Worm (Caenorhabditis elegans) whole organism, L1 larva: ENCODE results near the gene srd-36.

Experiments used
- C16A3.4 ChIP-seq: fragments of 150-350 bp; optimal IDR thresholded peaks from 2 replicates; lab custom pipeline; 2014; ENCODE audit warnings: missing biosample characterization, missing genetic modification characterization
- aha-1 ChIP-seq: fragments of 150-350 bp; optimal IDR thresholded peaks from 2 replicates; lab custom pipeline; 2014; ENCODE audit warnings: missing biosample characterization, missing genetic modification characterization
- alr-1 ChIP-seq: fragments of 200-800 bp; sonication (Bioruptor generic); optimal IDR thresholded peaks from 2 replicates; lab custom pipeline; 2018; ENCODE audit warnings: borderline replicate concordance, mild to moderate bottlenecking, missing genetic modification characterization, missing compliant biosample characterization
- ama-1 ChIP-seq: fragments of 150-350 bp; optimal IDR thresholded peaks from 2 replicates; lab custom pipeline; 2014
- ceh-63 ChIP-seq: fragments of 200-800 bp; sonication (Bioruptor generic); optimal IDR thresholded peaks from 2 replicates; lab custom pipeline; 2018; ENCODE audit warnings: mild to moderate bottlenecking, missing genetic modification characterization, missing compliant biosample characterization
- ceh-8 ChIP-seq: fragments of 200-800 bp; sonication (Bioruptor generic); optimal IDR thresholded peaks from 2 replicates; lab custom pipeline; 2018; ENCODE audit warnings: mild to moderate bottlenecking, missing genetic modification characterization, moderate library complexity, missing compliant biosample characterization
- ceh-82 ChIP-seq, 3 experiments: fragments of 150-350 bp in 1 of 3; sonication (generic microtip) in 2 of 3; optimal IDR thresholded peaks; 2 replicates each; lab custom pipeline; 2014 to 2017; ENCODE audit warnings: missing biosample characterization in 3 of 3, missing genetic modification characterization in 3 of 3
- dpl-1 ChIP-seq, 3 experiments: fragments of 150-350 bp in 2 of 3; sonication (generic microtip) in 1 of 3; optimal IDR thresholded peaks; 2 replicates each; lab custom pipeline; 2014 to 2017; ENCODE audit warnings: missing biosample characterization in 3 of 3, missing genetic modification characterization in 3 of 3, missing genetic modification reagents in 3 of 3
- efl-1 ChIP-seq, 4 experiments: fragments of 150-350 bp; optimal IDR thresholded peaks in 3 of 4; peaks in 1 of 4; 1 replicate in 1 of 4; 2 replicates in 3 of 4; lab custom pipeline; 2014; ENCODE audit warnings: missing biosample characterization in 2 of 4, missing genetic modification characterization in 2 of 4, missing genetic modification reagents in 2 of 4
- efl-3 ChIP-seq: fragments of 200-800 bp; sonication (Bioruptor generic); optimal IDR thresholded peaks from 2 replicates; lab custom pipeline; 2018; ENCODE audit warnings: mild to moderate bottlenecking, missing genetic modification characterization, missing compliant biosample characterization
- egl-13 ChIP-seq: sonication (generic microtip); optimal IDR thresholded peaks from 2 replicates; lab custom pipeline; 2016; ENCODE audit warnings: missing genotype, missing genetic modification reagents, missing genetic modification characterization, missing compliant biosample characterization
- egl-27 ChIP-seq, 2 experiments: fragments of 150-350 bp in 1 of 2; sonication (generic microtip); optimal IDR thresholded peaks; 3 replicates each; lab custom pipeline; 2017 to 2018; ENCODE audit warnings: missing biosample characterization in 2 of 2, missing genetic modification characterization in 2 of 2, missing genetic modification reagents in 2 of 2
- elt-3 ChIP-seq, 6 experiments: fragments of 150-350 bp in 1 of 6; sonication (generic microtip); optimal IDR thresholded peaks; 2 replicates each; lab custom pipeline; 2017 to 2018; ENCODE audit warnings: missing biosample characterization in 6 of 6, missing genetic modification characterization in 6 of 6, inconsistent platforms in 1 of 6
- fos-1 ChIP-seq: fragments of 150-350 bp; optimal IDR thresholded peaks from 2 replicates; lab custom pipeline; 2014; ENCODE audit warnings: missing biosample characterization, missing genetic modification characterization
- grh-1 ChIP-seq: fragments of 200-800 bp; sonication (Bioruptor generic); IDR thresholded peaks from 2 replicates; pipeline ENCODE4 v1.3.6; 2022; ENCODE audit warnings: missing genetic modification reagents, missing genetic modification characterization, missing compliant biosample characterization
- irx-1 ChIP-seq: sonication (generic microtip); optimal IDR thresholded peaks from 2 replicates; lab custom pipeline; 2016; ENCODE audit warnings: missing genetic modification characterization, missing compliant biosample characterization
- jun-1 ChIP-seq: fragments of 150-350 bp; optimal IDR thresholded peaks from 2 replicates; lab custom pipeline; 2014; ENCODE audit warnings: missing biosample characterization, missing genetic modification reagents, missing genetic modification characterization
- lin-13 ChIP-seq: fragments of 150-350 bp; optimal IDR thresholded peaks from 2 replicates; lab custom pipeline; 2014; ENCODE audit warnings: missing biosample characterization, missing genetic modification reagents, missing genetic modification characterization
- lsy-2 ChIP-seq, 2 experiments: fragments of 150-350 bp; optimal IDR thresholded peaks; 2 replicates each; lab custom pipeline; 2014; ENCODE audit warnings: missing biosample characterization in 2 of 2, missing genetic modification characterization in 2 of 2
- mdl-1 ChIP-seq, 2 experiments: fragments of 150-350 bp; optimal IDR thresholded peaks; 2 replicates each; lab custom pipeline; 2014 to 2017; ENCODE audit warnings: missing biosample characterization in 2 of 2, missing genetic modification characterization in 2 of 2, inconsistent platforms in 1 of 2
- nhr-11 ChIP-seq: fragments of 150-350 bp; optimal IDR thresholded peaks from 2 replicates; lab custom pipeline; 2014; ENCODE audit warnings: missing biosample characterization, missing genetic modification characterization
- nhr-12 ChIP-seq: sonication (generic microtip); optimal IDR thresholded peaks from 2 replicates; lab custom pipeline; 2017; ENCODE audit warnings: missing biosample characterization, missing genetic modification characterization
- nhr-237 ChIP-seq: fragments of 150-350 bp; optimal IDR thresholded peaks from 2 replicates; lab custom pipeline; 2014; ENCODE audit warnings: missing biosample characterization, missing genetic modification characterization
- nhr-47 ChIP-seq: sonication (generic microtip); optimal IDR thresholded peaks from 2 replicates; lab custom pipeline; 2016; ENCODE audit warnings: mild to moderate bottlenecking, missing genetic modification characterization, moderate library complexity, missing compliant biosample characterization
- nhr-71 ChIP-seq: sonication (generic microtip); optimal IDR thresholded peaks from 2 replicates; lab custom pipeline; 2016; ENCODE audit warnings: mild to moderate bottlenecking, missing genetic modification characterization, moderate library complexity, missing compliant biosample characterization
- nhr-77 ChIP-seq: fragments of 150-350 bp; optimal IDR thresholded peaks from 2 replicates; lab custom pipeline; 2014; ENCODE audit warnings: missing biosample characterization, missing genetic modification characterization
- nhr-85 ChIP-seq: sonication (generic microtip); peaks from one replicate; lab custom pipeline; 2016; ENCODE audit warnings: missing genetic modification characterization, inconsistent platforms, missing compliant biosample characterization
- nhr-90 ChIP-seq: sonication (generic microtip); optimal IDR thresholded peaks from 2 replicates; lab custom pipeline; 2016; ENCODE audit warnings: mild to moderate bottlenecking, missing genetic modification characterization, missing compliant biosample characterization; ENCODE audit not compliant: poor library complexity
- pag-3 ChIP-seq: sonication (generic microtip); optimal IDR thresholded peaks from 2 replicates; lab custom pipeline; 2017; ENCODE audit warnings: missing genetic modification characterization, mild to moderate bottlenecking, missing compliant biosample characterization, antibody characterized with exemption, borderline replicate concordance; ENCODE audit not compliant: insufficient read depth
- pax-3 ChIP-seq: fragments of 200-800 bp; sonication (Bioruptor generic); optimal IDR thresholded peaks from 2 replicates; lab custom pipeline; 2018; ENCODE audit warnings: mild to moderate bottlenecking, missing genetic modification characterization, moderate library complexity, missing compliant biosample characterization
- rnt-1 ChIP-seq: sonication (generic microtip); optimal IDR thresholded peaks from 2 replicates; lab custom pipeline; 2016; ENCODE audit warnings: mild to moderate bottlenecking, missing genetic modification characterization, moderate library complexity, missing compliant biosample characterization
- skn-1 ChIP-seq: fragments of 150-350 bp; optimal IDR thresholded peaks from 2 replicates; lab custom pipeline; 2014; ENCODE audit warnings: missing biosample characterization, missing genetic modification characterization
- snpc-4 ChIP-seq: fragments of 150-350 bp; optimal IDR thresholded peaks from 2 replicates; lab custom pipeline; 2014; ENCODE audit warnings: missing biosample characterization, missing genetic modification characterization
- snu-23 ChIP-seq: sonication (generic microtip); optimal IDR thresholded peaks from 2 replicates; lab custom pipeline; 2016; ENCODE audit warnings: missing genetic modification characterization, missing compliant biosample characterization
- sptf-1 ChIP-seq: fragments of 150-350 bp; optimal IDR thresholded peaks from 2 replicates; lab custom pipeline; 2014; ENCODE audit warnings: missing biosample characterization, missing genetic modification characterization
- sup-37 ChIP-seq: fragments of 200-800 bp; sonication (Bioruptor generic); optimal IDR thresholded peaks from 2 replicates; lab custom pipeline; 2018; ENCODE audit warnings: mild to moderate bottlenecking, missing genetic modification characterization, missing compliant biosample characterization
- swsn-7 ChIP-seq: sonication (generic microtip); optimal IDR thresholded peaks from 2 replicates; lab custom pipeline; 2016; ENCODE audit warnings: missing genetic modification characterization, missing compliant biosample characterization
- unc-130 ChIP-seq: fragments of 150-350 bp; optimal IDR thresholded peaks from 2 replicates; lab custom pipeline; 2017; ENCODE audit warnings: missing biosample characterization, missing genetic modification characterization, inconsistent platforms
- unc-62 ChIP-seq: fragments of 150-350 bp; optimal IDR thresholded peaks from 2 replicates; lab custom pipeline; 2014; ENCODE audit warnings: missing biosample characterization, missing genetic modification reagents, missing genetic modification characterization
- unc-98 ChIP-seq: fragments of 200-800 bp; sonication (Bioruptor generic); IDR thresholded peaks from 2 replicates; pipeline ENCODE4 v1.3.6; 2022; ENCODE audit warnings: missing genetic modification characterization, missing compliant biosample characterization
- vab-15 ChIP-seq: sonication (generic microtip); optimal IDR thresholded peaks from 2 replicates; lab custom pipeline; 2017; ENCODE audit warnings: missing genotype, mild to moderate bottlenecking, missing genetic modification characterization, missing compliant biosample characterization
- zag-1 ChIP-seq: fragments of 150-350 bp; optimal IDR thresholded peaks from 2 replicates; lab custom pipeline; 2014; ENCODE audit warnings: missing biosample characterization, missing genetic modification characterization
- ztf-4 ChIP-seq: fragments of 150-350 bp; optimal IDR thresholded peaks from 2 replicates; lab custom pipeline; 2014; ENCODE audit warnings: missing biosample characterization, missing genetic modification characterization

The srd-36 gene

ce11 chrX:13250163-13250562 lies 44.4 kb downstream of the srd-36 start (continued):
- TF ChIP-seq fos-1 (no peak), egl-27 (tag; optimal IDR thresholded peaks at IDR 0.05; lab: Kevin White, UChicago) (peak; percentile 27 to 33), nhr-85 (tag; lab: Kevin White, UChicago) (peak; percentile 95), pag-3 (tag; lab: Kevin White, UChicago) (no peak), C16A3.4 (tag; lab: Kevin White, UChicago) (peak; percentile 53), grh-1 (GFP tag; lab: Robert Waterston, UW) (0 out of 2 replicates have a peak, but pooled peaks have one; percentile 7), nhr-90 (tag; lab: Kevin White, UChicago) (peak; percentile 64), ztf-4 (no peak), nhr-11 (tag; lab: Kevin White, UChicago) (no peak), efl-1 (optimal IDR thresholded peaks at IDR 0.05; lab: Kevin White, UChicago) (no peak), efl-1 (GFP tag; optimal IDR thresholded peaks at IDR 0.05 in 1 of 2; lab: Kevin White, UChicago) (no peak), egl-13 (no peak), nhr-71 (peak; percentile 74), dpl-1 (GFP tag; optimal IDR thresholded peaks at IDR 0.05; lab: Kevin White, UChicago) (peak in 1 of 3 experiments; percentile 7), efl-3 (no peak), unc-130 (tag; lab: Kevin White, UChicago) (peak; percentile 63), lin-13 (no peak), skn-1 (tag; lab: Kevin White, UChicago) (no peak), lsy-2 (tag; optimal IDR thresholded peaks at IDR 0.05; lab: Kevin White, UChicago) (peak in 1 of 2 experiments; percentile 30), nhr-237 (tag; lab: Kevin White, UChicago) (no peak), irx-1 (tag; lab: Kevin White, UChicago) (no peak), vab-15 (tag; lab: Kevin White, UChicago) (no peak), pax-3 (tag; lab: Kevin White, UChicago) (no peak), ceh-8 (GFP tag; lab: Kevin White, UChicago) (no peak), snpc-4 (no peak), jun-1 (tag; lab: Kevin White, UChicago) (no peak), ceh-82 (tag; optimal IDR thresholded peaks at IDR 0.05; lab: Kevin White, UChicago) (peak in 1 of 3 experiments; percentile 6), zag-1 (tag; lab: Kevin White, UChicago) (no peak), aha-1 (tag; lab: Kevin White, UChicago) (no peak), alr-1 (tag; lab: Kevin White, UChicago) (no peak), mdl-1 (tag; optimal IDR thresholded peaks at IDR 0.05; lab: Kevin White, UChicago) (peak in 1 of 2 experiments; percentile 91), elt-3 (tag; optimal IDR thresholded peaks at IDR 0.05; lab: Kevin White, UChicago) (peak in 5 of 6 experiments; percentile 37 to 85 (median 79)), ceh-63 (GFP tag; lab: Kevin White, UChicago) (no peak), nhr-47 (tag; lab: Kevin White, UChicago) (no peak), sup-37 (GFP tag; lab: Kevin White, UChicago) (no peak), nhr-12 (no peak), unc-98 (GFP tag; lab: Robert Waterston, UW) (no peak), snu-23 (GFP tag; lab: Kevin White, UChicago) (peak; percentile 75), nhr-77 (tag; lab: Kevin White, UChicago) (peak; percentile 64), swsn-7 (tag; lab: Kevin White, UChicago) (peak; percentile 25), unc-62 (GFP tag; lab: Kevin White, UChicago) (no peak), rnt-1 (tag; lab: Kevin White, UChicago) (peak; percentile 23), ama-1 (lab: Kevin White, UChicago) (no peak), sptf-1 (no peak)
